Worm (Caenorhabditis elegans): Measurements from ENCODE around the gene ufd-2.

Gene ufd-2

DNA sequence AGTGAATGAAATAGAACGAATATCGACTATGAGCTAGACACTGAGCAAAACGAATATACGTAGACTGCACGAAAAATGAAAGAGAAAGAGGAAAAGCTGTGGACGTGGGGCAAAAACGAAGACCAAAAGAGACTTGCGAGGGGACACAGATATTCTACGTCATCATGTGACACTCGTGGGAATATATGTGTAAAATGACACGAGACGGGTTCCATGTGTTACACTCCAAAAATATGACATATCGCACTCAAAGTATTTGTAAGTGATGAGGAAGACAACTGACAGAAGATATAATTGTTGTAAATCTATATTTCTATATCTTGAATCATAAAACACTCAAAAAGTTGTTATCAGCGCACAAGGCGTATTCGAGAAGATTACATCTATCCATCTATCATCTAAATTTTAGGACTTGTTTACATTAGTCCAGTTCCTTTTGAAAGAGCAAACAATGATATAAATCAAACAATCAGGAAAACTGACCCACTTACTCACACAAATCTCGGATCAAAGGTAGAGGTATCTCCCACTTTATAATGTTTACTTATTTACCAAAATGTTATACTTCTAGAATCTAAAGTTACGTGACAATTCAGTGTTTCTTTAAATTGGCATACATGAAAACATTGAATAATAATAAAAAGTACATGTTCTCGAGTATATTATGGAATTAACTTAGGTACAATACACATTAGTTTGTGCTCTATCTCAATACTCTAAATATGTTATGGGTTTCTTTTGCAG lies 9.4 kb downstream of the ufd-2 start (continued):
- TF ChIP-seq nhr-20 (tag; optimal IDR thresholded peaks at IDR 0.05) (peak; percentile 69), hlh-17 (GFP tag; optimal IDR thresholded peaks at IDR 0.05; ENCODE audit: borderline replicate concordance) (no peak), blmp-1 (tag; optimal IDR thresholded peaks at IDR 0.05) (peak; percentile 59), fkh-4 (tag; optimal IDR thresholded peaks at IDR 0.05; ENCODE audit: borderline replicate concordance) (no peak), nhr-11 (tag; optimal IDR thresholded peaks at IDR 0.05) (no peak), dpl-1 (GFP tag; optimal IDR thresholded peaks at IDR 0.05) (peak in 2 of 3 experiments; percentile 4 to 38), ets-5 (GFP tag; IDR thresholded peaks at IDR 0.05) (no peak), isw-1 (GFP tag; IDR thresholded peaks at IDR 0.05) (peak; percentile 51), mep-1 (tag; optimal IDR thresholded peaks at IDR 0.05) (peak; percentile 72), lin-15B (tag; optimal IDR thresholded peaks at IDR 0.05) (no peak), ceh-63 (GFP tag; optimal IDR thresholded peaks at IDR 0.05) (no peak), lir-3 (tag; optimal IDR thresholded peaks at IDR 0.05; ENCODE audit: poor library complexity) (peak; percentile 63), snu-23 (GFP tag; optimal IDR thresholded peaks at IDR 0.05) (peak; percentile 73), snpc-4 (tag; optimal IDR thresholded peaks at IDR 0.05) (no peak), tlp-1 (tag; optimal IDR thresholded peaks at IDR 0.05) (no peak), hpl-2 (GFP tag; optimal IDR thresholded peaks at IDR 0.05) (no peak), ztf-4 (tag; optimal IDR thresholded peaks at IDR 0.05) (peak; percentile 24), fkh-8 (tag; optimal IDR thresholded peaks at IDR 0.05) (peak; percentile 85), ceh-82 (tag; optimal IDR thresholded peaks at IDR 0.05) (peak in 1 of 3 experiments; percentile 33), lin-13 (GFP tag; optimal IDR thresholded peaks at IDR 0.05) (no peak), ceh-90 (tag; optimal IDR thresholded peaks at IDR 0.05) (no peak), sup-37 (GFP tag; optimal IDR thresholded peaks at IDR 0.05) (peak; percentile 4), nhr-28 (tag; optimal IDR thresholded peaks at IDR 0.05) (no peak), C04F5.9 (tag; optimal IDR thresholded peaks at IDR 0.05) (no peak), ama-1 (optimal IDR thresholded peaks at IDR 0.05) (no peak), egl-27 (tag; optimal IDR thresholded peaks at IDR 0.05) (no peak), alr-1 (tag; optimal IDR thresholded peaks at IDR 0.05; ENCODE audit: borderline replicate concordance) (no peak), mef-2 (tag; optimal IDR thresholded peaks at IDR 0.05) (peak; percentile 21), jun-1 (tag; optimal IDR thresholded peaks at IDR 0.05) (no peak), C16A3.4 (tag; optimal IDR thresholded peaks at IDR 0.05) (peak; percentile 28), unc-86 (tag; optimal IDR thresholded peaks at IDR 0.05) (peak; percentile 73), nhr-84 (tag; optimal IDR thresholded peaks at IDR 0.05) (no peak), fkh-10 (GFP tag; optimal IDR thresholded peaks at IDR 0.05) (no peak), mab-9 (GFP tag; IDR thresholded peaks at IDR 0.05) (peak; percentile 63; the same call in 1 of the 2 replicates), ceh-8 (GFP tag; optimal IDR thresholded peaks at IDR 0.05) (no peak), elt-3 (tag; optimal IDR thresholded peaks at IDR 0.05) (peak in 2 of 6 experiments; percentile 45 to 66), nhr-90 (tag; optimal IDR thresholded peaks at IDR 0.05; ENCODE audit: poor library complexity) (peak; percentile 44), ces-1 (GFP tag; optimal IDR thresholded peaks at IDR 0.05) (no peak)

ce11 chrII:8073222-8073621 lies 10.7 kb downstream of the ufd-2 start, which contains the start of gene gpcp-2:
Gene gpcp-2, minus strand, starts transcription at chrII:8073374.
- TF ChIP-seq nhr-20 (tag; optimal IDR thresholded peaks at IDR 0.05) (no peak), mdl-1 (tag; optimal IDR thresholded peaks at IDR 0.05) (no peak), unc-30 (tag; optimal IDR thresholded peaks at IDR 0.05) (no peak), lin-35 (GFP tag; optimal IDR thresholded peaks at IDR 0.05) (no peak), nhr-12 (tag; optimal IDR thresholded peaks at IDR 0.05) (no peak), elt-2 (tag; optimal IDR thresholded peaks at IDR 0.05) (peak; percentile 47)
